Fruit fly (Drosophila melanogaster) whole organism, adult: Measurements from ENCODE around the gene nompB.

Source experiments
- CG11617 ChIP-seq: fragments of 200-800 bp; sonication (Bioruptor generic); optimal IDR thresholded peaks from 2 replicates; lab custom pipeline; 2017; ENCODE audit warnings: mild to moderate bottlenecking, missing biosample characterization, missing genetic modification reagents, missing genetic modification characterization
- CG7045 ChIP-seq: fragments of 200-800 bp; sonication (Bioruptor generic); optimal IDR thresholded peaks from 2 replicates; lab custom pipeline; 2017; ENCODE audit warnings: missing biosample characterization, mild to moderate bottlenecking, missing genetic modification characterization
- Crg-1 ChIP-seq: fragments of 200-800 bp; sonication (Bioruptor generic); optimal IDR thresholded peaks from 2 replicates; lab custom pipeline; 2016; ENCODE audit warnings: missing biosample characterization, missing genetic modification characterization
- Mnt ChIP-seq: fragments of 200-800 bp; sonication (Bioruptor generic); optimal IDR thresholded peaks from 2 replicates; lab custom pipeline; 2016; ENCODE audit warnings: missing biosample characterization, mild to moderate bottlenecking, missing genetic modification characterization
- kay ChIP-seq: fragments of 200-800 bp; sonication (Bioruptor generic); peaks from one replicate; lab custom pipeline; 2016; ENCODE audit warnings: missing biosample characterization, missing genetic modification characterization, borderline replicate concordance
- tj ChIP-seq: fragments of 200-800 bp; sonication (Bioruptor generic); optimal IDR thresholded peaks from 3 replicates; lab custom pipeline; 2017; ENCODE audit warnings: missing biosample characterization, mild to moderate bottlenecking, missing genetic modification characterization, moderate library complexity

DNA sequence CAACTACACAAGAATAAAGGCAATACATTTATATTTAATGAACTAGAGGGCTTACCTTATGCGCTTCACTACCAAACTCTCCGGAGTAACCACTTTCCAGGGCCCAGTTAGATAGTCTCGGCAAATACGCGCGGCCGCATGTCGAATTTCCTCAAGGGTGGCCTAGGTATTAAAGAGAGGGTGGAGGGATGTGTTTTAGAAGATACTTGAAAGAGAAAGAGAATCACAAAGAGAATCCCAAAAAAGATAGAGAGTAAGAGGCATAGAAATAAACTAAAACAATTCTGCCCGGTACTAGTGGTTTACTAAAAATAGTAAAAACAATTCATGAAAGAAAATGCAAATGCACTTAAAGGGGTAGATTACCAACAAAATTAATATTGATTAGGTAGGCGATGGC is 28.7 kb upstream of the nompB start:
- TF ChIP-seq kay (GFP tag; lab: Kevin White, UChicago): no peak
- TF ChIP-seq CG11617 (GFP tag; lab: Kevin White, UChicago): no peak
- TF ChIP-seq CG7045 (GFP tag; lab: Kevin White, UChicago): no peak
- TF ChIP-seq tj (GFP tag; lab: Kevin White, UChicago): no peak
- no peak for TF ChIP-seq Mnt
- TF ChIP-seq Crg-1: no peak
